Fruit fly (Drosophila melanogaster): ENCODE data around the gene Osi2.

dm6 chr3R:6234189-6234758 lies 25.1 kb downstream of the Osi2 start, which contains the start of gene Osi6:
- no peak for TF ChIP-seq psq (GFP tag; optimal IDR thresholded peaks at IDR 0.05)
- no peak for TF ChIP-seq Hr78 (GFP tag; optimal IDR thresholded peaks at IDR 0.05)
- no peak for TF ChIP-seq Mio (GFP tag; optimal IDR thresholded peaks at IDR 0.05)
- no peak for TF ChIP-seq fru (GFP tag; optimal IDR thresholded peaks at IDR 0.05)
- TF ChIP-seq br (GFP tag; optimal IDR thresholded peaks at IDR 0.05) = no peak
- TF ChIP-seq CrebA (GFP tag; optimal IDR thresholded peaks at IDR 0.05; ENCODE audit: borderline replicate concordance) = no peak
- no peak for TF ChIP-seq h (GFP tag; optimal IDR thresholded peaks at IDR 0.05)
- no peak for TF ChIP-seq brk (GFP tag; optimal IDR thresholded peaks at IDR 0.05)
- no peak for TF ChIP-seq lola (GFP tag; optimal IDR thresholded peaks at IDR 0.05)
- no peak for TF ChIP-seq Vsx2 (GFP tag; optimal IDR thresholded peaks at IDR 0.05; ENCODE audit: partially characterized antibody)
- no peak for TF ChIP-seq ey (GFP tag; optimal IDR thresholded peaks at IDR 0.05)
